Fruit fly (Drosophila melanogaster) whole organism, pupa: Measurements from ENCODE around the gene CG4009.

Experiments
- CG10348 ChIP-seq: fragments of 200-800 bp; sonication (Bioruptor generic); IDR thresholded peaks from 2 replicates; pipeline ENCODE4 v1.3.6; 2022; ENCODE audit warnings: missing biosample characterization, missing genetic modification characterization
- CG12605 ChIP-seq: fragments of 200-800 bp; sonication (Bioruptor generic); IDR thresholded peaks from 2 replicates; pipeline ENCODE4 v1.3.6; 2022; ENCODE audit warnings: missing biosample characterization, missing genetic modification characterization
- CG13204 ChIP-seq: fragments of 200-800 bp; sonication (Bioruptor generic); optimal IDR thresholded peaks from 2 replicates; lab custom pipeline; 2018; ENCODE audit warnings: missing biosample characterization, mild to moderate bottlenecking, missing genetic modification characterization, moderate library complexity
- CG14655 ChIP-seq: fragments of 200-800 bp; sonication (Bioruptor generic); optimal IDR thresholded peaks from 3 replicates; lab custom pipeline; 2017; ENCODE audit warnings: mild to moderate bottlenecking, missing biosample characterization, missing genetic modification reagents, missing genetic modification characterization
- CG15710 ChIP-seq: fragments of 200-800 bp; sonication (Bioruptor generic); optimal IDR thresholded peaks from 2 replicates; lab custom pipeline; 2018; ENCODE audit warnings: missing biosample characterization, mild to moderate bottlenecking, missing genetic modification characterization, moderate library complexity
- CG17806 ChIP-seq: fragments of 200-800 bp; sonication (Bioruptor generic); optimal IDR thresholded peaks from 2 replicates; lab custom pipeline; 2018; ENCODE audit warnings: missing biosample characterization, mild to moderate bottlenecking, missing genetic modification characterization, moderate library complexity
- CG32121 ChIP-seq: fragments of 200-800 bp; sonication (Bioruptor generic); IDR thresholded peaks from 2 replicates; pipeline ENCODE4 v1.3.6; 2022; ENCODE audit warnings: missing biosample characterization, missing genetic modification characterization
- CG34367 ChIP-seq: fragments of 200-800 bp; sonication (Bioruptor generic); optimal IDR thresholded peaks from 2 replicates; lab custom pipeline; 2018; ENCODE audit warnings: missing biosample characterization, mild to moderate bottlenecking, missing genetic modification characterization
- CG4496 ChIP-seq: fragments of 200-800 bp; sonication (Bioruptor generic); IDR thresholded peaks from 3 replicates; pipeline ENCODE4 v1.3.6; 2022; ENCODE audit warnings: missing biosample characterization, missing genetic modification characterization
- CG8159 ChIP-seq: fragments of 200-800 bp; sonication (Bioruptor generic); optimal IDR thresholded peaks from 3 replicates; lab custom pipeline; 2018; ENCODE audit warnings: missing biosample characterization, mild to moderate bottlenecking, missing genetic modification characterization, moderate library complexity
- CG8301 ChIP-seq: fragments of 200-800 bp; sonication (Bioruptor generic); optimal IDR thresholded peaks from 2 replicates; lab custom pipeline; 2018; ENCODE audit warnings: missing biosample characterization, mild to moderate bottlenecking, missing genetic modification characterization
- CG9948 ChIP-seq: fragments of 200-800 bp; sonication (Bioruptor generic); optimal IDR thresholded peaks from 2 replicates; lab custom pipeline; 2018; ENCODE audit warnings: missing biosample characterization, mild to moderate bottlenecking, missing genetic modification characterization, moderate library complexity
- D1 ChIP-seq: fragments of 200-800 bp; sonication (Bioruptor generic); optimal IDR thresholded peaks from 2 replicates; lab custom pipeline; 2018; ENCODE audit warnings: missing biosample characterization, mild to moderate bottlenecking, missing genetic modification characterization, moderate library complexity
- EcR ChIP-seq: fragments of 200-800 bp; sonication (Bioruptor generic); optimal IDR thresholded peaks from 3 replicates; lab custom pipeline; 2019; ENCODE audit warnings: missing biosample characterization, missing genetic modification characterization, mild to moderate bottlenecking, moderate library complexity, missing genetic modification reagents
- Ets98B ChIP-seq: fragments of 200-800 bp; sonication (Bioruptor generic); IDR thresholded peaks from 2 replicates; pipeline ENCODE4 v1.3.6; 2022; ENCODE audit warnings: missing biosample characterization, missing genetic modification characterization
- Pif1A ChIP-seq: fragments of 200-800 bp; sonication (Bioruptor generic); optimal IDR thresholded peaks from 3 replicates; lab custom pipeline; 2016; ENCODE audit warnings: missing biosample characterization, missing genetic modification characterization
- Pif1B ChIP-seq: fragments of 200-800 bp; sonication (Bioruptor generic); optimal IDR thresholded peaks from 3 replicates; lab custom pipeline; 2016; ENCODE audit warnings: missing biosample characterization, missing genetic modification characterization
- Snoo ChIP-seq: fragments of 200-800 bp; sonication (Bioruptor generic); optimal IDR thresholded peaks from 3 replicates; lab custom pipeline; 2017; ENCODE audit warnings: missing biosample characterization, mild to moderate bottlenecking, missing genetic modification characterization, inconsistent platforms
- fd96Ca ChIP-seq: fragments of 200-800 bp; sonication (Bioruptor generic); IDR thresholded peaks from 3 replicates; pipeline ENCODE4 v1.3.6; 2022; ENCODE audit warnings: missing biosample characterization, missing genetic modification characterization
- gl ChIP-seq: fragments of 200-800 bp; sonication (Bioruptor generic); optimal IDR thresholded peaks from 2 replicates; lab custom pipeline; 2018; ENCODE audit warnings: missing biosample characterization, mild to moderate bottlenecking, missing genetic modification characterization
- rn ChIP-seq: fragments of 200-800 bp; sonication (Bioruptor generic); IDR thresholded peaks from 2 replicates; pipeline ENCODE4 v1.3.6; 2022; ENCODE audit warnings: missing biosample characterization, missing genetic modification characterization

The CG4009 gene

DNA sequence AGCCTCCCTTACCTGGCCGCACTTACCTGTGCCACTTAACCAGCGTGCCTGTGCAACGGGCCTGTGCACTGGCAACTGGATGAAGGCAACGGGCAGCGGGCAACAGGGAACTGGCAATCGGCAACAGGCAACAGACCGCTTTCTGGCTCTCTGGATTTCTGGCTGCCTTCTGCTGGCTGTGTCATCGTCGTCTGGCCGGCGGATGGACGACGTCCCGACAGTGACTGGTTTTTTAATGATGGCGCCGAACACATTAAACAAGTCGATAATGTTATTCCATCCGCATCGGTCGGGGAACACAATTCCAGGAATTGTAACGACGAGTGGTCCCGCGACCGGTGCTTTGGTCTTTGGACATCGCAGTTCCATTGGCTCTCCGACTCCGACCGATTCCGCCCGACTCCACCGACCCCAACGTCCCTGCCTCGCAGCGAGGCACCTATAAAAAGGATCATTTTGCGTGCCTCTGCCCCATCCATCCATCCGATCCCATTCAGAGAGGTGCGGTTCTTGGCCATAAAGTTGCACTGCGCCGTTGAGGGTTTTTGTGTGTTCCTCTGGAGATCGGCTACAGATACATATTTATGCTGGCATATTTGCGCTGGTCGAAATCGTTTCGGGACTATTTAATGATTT is 26.0 kb upstream of the CG4009 start:
- no peak for TF ChIP-seq Ets98B (GFP tag; lab: Robert Waterston, UW)
- no peak for TF ChIP-seq CG15710 (tag; lab: Kevin White, UChicago)
- TF ChIP-seq CG32121 (GFP tag; lab: Robert Waterston, UW): no peak
- TF ChIP-seq EcR (GFP tag; lab: Kevin White, UChicago): peak; percentile 78
- peak; percentile 51 for TF ChIP-seq Snoo
- 0 out of 3 replicates have a peak, but pooled peaks have one; percentile 24 for TF ChIP-seq fd96Ca (GFP tag; lab: Robert Waterston, UW)
- peak; percentile 92 for TF ChIP-seq CG13204 (GFP tag; lab: Kevin White, UChicago)

DNA sequence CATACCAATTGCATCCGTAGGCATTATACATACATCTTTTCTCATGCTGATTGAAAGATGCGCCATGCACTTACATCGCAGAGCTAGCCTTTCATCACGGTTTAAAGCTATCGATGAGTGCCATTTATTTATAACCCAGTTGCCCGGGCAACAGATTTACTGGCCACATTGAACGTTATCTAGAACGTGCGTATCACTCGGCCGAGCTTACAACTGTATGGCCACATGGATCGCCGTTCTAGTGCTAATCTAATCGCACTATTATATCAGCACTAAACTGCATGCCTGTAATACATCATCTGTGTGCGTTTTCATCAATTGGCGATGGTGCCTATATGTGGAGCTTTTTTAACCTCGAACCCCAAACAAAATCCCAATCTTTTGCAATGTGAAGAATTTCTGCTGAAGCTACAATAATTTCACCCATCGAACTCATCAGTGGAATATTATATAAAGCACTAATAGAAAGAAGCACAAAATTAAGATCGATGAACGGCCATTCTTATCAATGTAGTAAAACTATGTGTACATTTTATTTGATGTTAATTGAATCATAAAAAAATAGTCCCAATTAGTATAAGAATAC is 25.1 kb upstream of the CG4009 start:
- TF ChIP-seq CG8301 (tag; lab: Kevin White, UChicago) (no peak), CG8159 (tag; lab: Kevin White, UChicago) (no peak), Pif1A (no peak), CG9948 (tag; lab: Kevin White, UChicago) (no peak), CG15710 (tag; lab: Kevin White, UChicago) (no peak), rn (no peak), fd96Ca (GFP tag; lab: Robert Waterston, UW) (no peak), Ets98B (GFP tag; lab: Robert Waterston, UW) (no peak), EcR (GFP tag; lab: Kevin White, UChicago) (no peak), Snoo (no peak), CG4496 (GFP tag; lab: Robert Waterston, UW) (no peak), CG12605 (GFP tag; lab: Robert Waterston, UW) (no peak), D1 (no peak), CG10348 (GFP tag; lab: Robert Waterston, UW) (no peak), CG13204 (GFP tag; lab: Kevin White, UChicago) (no peak)

DNA sequence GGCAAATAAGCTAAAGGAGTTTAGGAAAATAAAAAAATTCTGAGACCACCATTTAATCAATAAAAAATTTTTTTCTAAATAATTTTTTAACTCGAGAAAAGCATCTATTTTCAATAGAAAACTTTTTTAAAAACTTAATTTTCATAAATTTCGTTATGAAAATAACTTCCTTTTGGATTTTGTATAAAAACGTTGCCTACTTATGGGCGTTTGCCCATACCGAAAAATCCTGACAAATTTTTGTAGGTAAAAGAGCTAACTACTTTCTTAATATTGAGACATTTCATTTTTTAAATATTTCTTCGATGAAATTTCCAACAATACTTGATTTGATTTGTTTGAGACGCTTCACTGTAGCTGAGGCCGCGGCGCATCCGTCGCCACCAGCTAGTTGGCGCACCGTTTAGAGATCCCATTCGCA is 24.4 kb upstream of the CG4009 start:
- TF ChIP-seq CG12605 (GFP tag; lab: Robert Waterston, UW): 0 out of 2 replicates have a peak, but pooled peaks have one; percentile 29
- TF ChIP-seq gl (tag; lab: Kevin White, UChicago): peak; percentile 13
- TF ChIP-seq rn: no peak; the same call in 1 of the 2 replicates
- peak; percentile 75 for TF ChIP-seq CG9948 (tag; lab: Kevin White, UChicago)
- no peak for TF ChIP-seq Snoo
- TF ChIP-seq CG8159 (tag; lab: Kevin White, UChicago): peak; percentile 79
- TF ChIP-seq CG13204 (GFP tag; lab: Kevin White, UChicago): no peak
- TF ChIP-seq CG10348 (GFP tag; lab: Robert Waterston, UW): no peak
- TF ChIP-seq CG4496 (GFP tag; lab: Robert Waterston, UW): peak; percentile 77
- TF ChIP-seq CG32121 (GFP tag; lab: Robert Waterston, UW): no peak; the same call in 1 of the 2 replicates
- no peak for TF ChIP-seq EcR (GFP tag; lab: Kevin White, UChicago)
- TF ChIP-seq Ets98B (GFP tag; lab: Robert Waterston, UW): peak; percentile 42
- peak; percentile 67 for TF ChIP-seq CG17806 (tag; lab: Kevin White, UChicago)
- TF ChIP-seq Pif1B (GFP tag; lab: Kevin White, UChicago): peak; percentile 74
- peak; percentile 78 for TF ChIP-seq CG8301 (tag; lab: Kevin White, UChicago)
- TF ChIP-seq CG34367: peak; percentile 39
- peak; percentile 77 for TF ChIP-seq Pif1A
- peak; percentile 70 for TF ChIP-seq CG15710 (tag; lab: Kevin White, UChicago)
- 0 out of 3 replicates have a peak, but pooled peaks have one; percentile 6 for TF ChIP-seq fd96Ca (GFP tag; lab: Robert Waterston, UW)
- peak; percentile 90 for TF ChIP-seq CG14655 (GFP tag; lab: Kevin White, UChicago)
- peak; percentile 65 for TF ChIP-seq D1

DNA sequence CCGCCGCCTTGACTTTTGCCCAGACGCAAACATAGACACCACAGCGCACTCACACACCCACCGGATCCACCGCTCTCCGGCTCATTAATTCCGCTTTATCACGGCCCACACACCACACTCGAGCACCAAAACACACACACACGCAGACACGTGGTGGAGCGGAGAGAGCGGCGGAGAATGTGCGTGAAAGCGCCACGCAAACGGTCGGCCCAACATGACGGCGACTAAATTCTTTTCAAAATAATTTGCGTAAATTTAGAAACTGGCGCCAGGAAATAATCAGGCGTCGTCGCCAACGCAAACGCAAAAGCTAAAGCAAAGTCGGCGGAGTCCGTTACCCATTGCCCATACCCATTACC is 23.9 kb upstream of the CG4009 start:
- TF ChIP-seq CG17806 (tag; lab: Kevin White, UChicago) (no peak), Snoo (no peak), CG13204 (GFP tag; lab: Kevin White, UChicago) (peak; percentile 78), Pif1A (no peak), CG9948 (tag; lab: Kevin White, UChicago) (no peak), CG14655 (GFP tag; lab: Kevin White, UChicago) (no peak)

DNA sequence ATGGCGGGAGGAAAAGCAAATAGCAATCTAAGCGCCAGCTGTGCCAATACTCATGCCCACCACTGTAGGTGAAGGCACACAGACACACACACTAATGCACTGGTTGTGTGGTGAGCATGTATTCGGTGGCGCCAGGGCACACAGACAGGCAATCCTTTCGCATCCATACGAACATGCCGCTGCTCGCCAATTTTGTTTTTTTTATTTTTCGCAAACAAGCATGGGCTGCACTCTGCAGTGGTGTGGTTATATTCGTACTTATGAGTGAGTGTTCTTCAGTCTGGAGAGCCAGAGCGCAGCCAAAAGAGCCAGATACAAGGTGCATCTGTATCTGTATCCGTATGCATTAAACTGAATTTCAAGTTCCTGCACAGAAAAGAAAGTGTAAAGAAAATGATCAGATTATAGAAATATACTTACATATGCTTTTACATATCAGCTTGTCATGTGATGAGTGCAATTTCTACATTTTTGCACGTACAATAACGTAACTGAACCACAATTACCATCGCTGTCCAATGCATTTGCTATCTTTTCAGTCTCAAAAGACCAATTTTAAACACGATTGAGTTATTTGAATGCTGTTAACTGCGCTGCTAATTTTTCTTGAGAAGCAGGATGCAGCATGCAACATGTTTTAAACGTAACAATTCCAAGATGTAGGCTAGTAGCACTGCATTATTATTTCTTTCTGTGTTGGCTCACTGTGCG is 23.4 kb upstream of the CG4009 start:
- TF ChIP-seq CG32121 (GFP tag; lab: Robert Waterston, UW): peak; percentile 42; the same call in 1 of the 2 replicates
- TF ChIP-seq CG10348 (GFP tag; lab: Robert Waterston, UW): peak; percentile 58
- peak; percentile 88 for TF ChIP-seq CG15710 (tag; lab: Kevin White, UChicago)
- TF ChIP-seq CG8159 (tag; lab: Kevin White, UChicago): peak; percentile 91
- TF ChIP-seq CG12605 (GFP tag; lab: Robert Waterston, UW): peak; percentile 9; the same call in 1 of the 2 replicates
- TF ChIP-seq CG9948 (tag; lab: Kevin White, UChicago): peak; percentile 91
- peak; percentile 78 for TF ChIP-seq CG17806 (tag; lab: Kevin White, UChicago)
- TF ChIP-seq CG34367: peak; percentile 86
- peak; percentile 66 for TF ChIP-seq CG4496 (GFP tag; lab: Robert Waterston, UW)
- TF ChIP-seq rn: peak; percentile 68
- TF ChIP-seq Ets98B (GFP tag; lab: Robert Waterston, UW): peak; percentile 58
- TF ChIP-seq gl (tag; lab: Kevin White, UChicago): peak; percentile 54
- peak; percentile 93 for TF ChIP-seq CG8301 (tag; lab: Kevin White, UChicago)
- peak; percentile 80 for TF ChIP-seq Pif1A
- TF ChIP-seq Pif1B (GFP tag; lab: Kevin White, UChicago): peak; percentile 81
- peak; percentile 72 for TF ChIP-seq Snoo
- TF ChIP-seq D1: peak; percentile 65
- peak; percentile 96 for TF ChIP-seq CG14655 (GFP tag; lab: Kevin White, UChicago)
- peak; percentile 85 for TF ChIP-seq CG13204 (GFP tag; lab: Kevin White, UChicago)
- peak; percentile 55 for TF ChIP-seq EcR (GFP tag; lab: Kevin White, UChicago)
- TF ChIP-seq fd96Ca (GFP tag; lab: Robert Waterston, UW): peak; percentile 80
